Worm (Caenorhabditis elegans) whole organism, early embryonic: ENCODE measurements around the gene F58G11.4.

Experiments used
- B0310.2 ChIP-seq: sonication (generic microtip); optimal IDR thresholded peaks from 2 replicates; lab custom pipeline; 2016; ENCODE audit warnings: mild to moderate bottlenecking, missing genetic modification characterization, missing compliant biosample characterization
- aly-1 ChIP-seq: sonication (generic microtip); optimal IDR thresholded peaks from 2 replicates; lab custom pipeline; 2016; ENCODE audit warnings: missing genetic modification characterization, missing compliant biosample characterization
- ama-1 ChIP-seq: fragments of 150-350 bp; optimal IDR thresholded peaks from 2 replicates; lab custom pipeline; 2014
- ceh-13 ChIP-seq: fragments of 200-800 bp; sonication (Bioruptor generic); optimal IDR thresholded peaks from 2 replicates; lab custom pipeline; 2018; ENCODE audit warnings: mild to moderate bottlenecking, missing genetic modification characterization, missing compliant biosample characterization
- ceh-36 ChIP-seq: sonication (generic microtip); optimal IDR thresholded peaks from 2 replicates; lab custom pipeline; 2016; ENCODE audit warnings: missing genetic modification characterization, inconsistent platforms, missing compliant biosample characterization
- ets-7 ChIP-seq: sonication (generic microtip); optimal IDR thresholded peaks from 2 replicates; lab custom pipeline; 2016; ENCODE audit warnings: missing genotype, missing genetic modification characterization, missing compliant biosample characterization
- flt-1 ChIP-seq: fragments of 200-800 bp; sonication (Bioruptor generic); IDR thresholded peaks from 2 replicates; pipeline ENCODE4 v1.3.6; 2022; ENCODE audit warnings: missing genetic modification characterization, missing compliant biosample characterization
- hmbx-1 ChIP-seq: sonication (generic microtip); optimal IDR thresholded peaks from 2 replicates; lab custom pipeline; 2016; ENCODE audit warnings: mild to moderate bottlenecking, missing genetic modification characterization, missing compliant biosample characterization
- pes-1 ChIP-seq: fragments of 200-800 bp; sonication (Bioruptor generic); IDR thresholded peaks from 2 replicates; pipeline ENCODE4 v1.3.6; 2022; ENCODE audit warnings: missing genetic modification reagents, missing genetic modification characterization, missing compliant biosample characterization
- sea-1 ChIP-seq: fragments of 200-800 bp; sonication (Bioruptor generic); conservative IDR thresholded peaks from 2 replicates; pipeline ENCODE4 v1.3.6; 2022; ENCODE audit warnings: missing genetic modification characterization, missing compliant biosample characterization
- tbx-11 ChIP-seq: fragments of 200-800 bp; sonication (Bioruptor generic); IDR thresholded peaks from 2 replicates; pipeline ENCODE4 v1.3.6; 2022; ENCODE audit warnings: missing genetic modification characterization, missing compliant biosample characterization
- tbx-37 ChIP-seq: fragments of 200-800 bp; sonication (Bioruptor generic); conservative IDR thresholded peaks from 2 replicates; pipeline ENCODE4 v1.3.6; 2022; ENCODE audit warnings: missing genetic modification reagents, missing genetic modification characterization, missing compliant biosample characterization
- tra-4 ChIP-seq: sonication (generic microtip); optimal IDR thresholded peaks from 2 replicates; lab custom pipeline; 2017; ENCODE audit warnings: missing genetic modification characterization, missing compliant biosample characterization

DNA sequence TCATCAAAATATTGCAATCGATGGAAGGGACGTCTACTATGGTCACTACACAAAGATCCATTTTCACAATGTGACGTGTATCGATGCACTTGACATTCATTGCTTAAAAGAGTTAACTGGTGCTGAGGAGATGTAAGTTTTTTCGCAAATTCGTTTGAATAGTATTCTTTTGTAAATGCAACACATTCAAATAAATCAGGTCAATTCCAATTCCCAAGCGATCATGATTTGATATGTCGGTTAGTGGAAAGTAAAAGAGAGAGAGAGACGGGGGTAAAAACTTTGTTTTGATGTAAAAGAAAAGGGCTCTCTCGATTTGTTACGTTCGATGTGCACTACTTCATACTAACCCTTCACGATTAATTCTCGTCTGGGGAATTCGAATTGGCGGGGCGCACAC lies 17.9 kb downstream of the F58G11.4 start:
- no peak for TF ChIP-seq tra-4 (tag; lab: Kevin White, UChicago)
- no peak for TF ChIP-seq sea-1 (GFP tag; lab: Robert Waterston, UW)
- TF ChIP-seq ama-1 (lab: Kevin White, UChicago), result no peak
- TF ChIP-seq tbx-37 (GFP tag; lab: Robert Waterston, UW), result no peak
- no peak for TF ChIP-seq ets-7
- no peak for TF ChIP-seq hmbx-1
- TF ChIP-seq B0310.2 (tag; lab: Kevin White, UChicago), result no peak
- no peak for TF ChIP-seq ceh-13 (GFP tag; lab: Kevin White, UChicago)
- TF ChIP-seq pes-1 (GFP tag; lab: Robert Waterston, UW), result no peak
- TF ChIP-seq flt-1 (GFP tag; lab: Robert Waterston, UW), result no peak
- no peak for TF ChIP-seq aly-1 (tag; lab: Kevin White, UChicago)
- no peak for TF ChIP-seq ceh-36 (tag; lab: Kevin White, UChicago)
- no peak for TF ChIP-seq tbx-11 (GFP tag; lab: Robert Waterston, UW)
